Worm (Caenorhabditis elegans): ENCODE results near the gene C16B8.3.

DNA sequence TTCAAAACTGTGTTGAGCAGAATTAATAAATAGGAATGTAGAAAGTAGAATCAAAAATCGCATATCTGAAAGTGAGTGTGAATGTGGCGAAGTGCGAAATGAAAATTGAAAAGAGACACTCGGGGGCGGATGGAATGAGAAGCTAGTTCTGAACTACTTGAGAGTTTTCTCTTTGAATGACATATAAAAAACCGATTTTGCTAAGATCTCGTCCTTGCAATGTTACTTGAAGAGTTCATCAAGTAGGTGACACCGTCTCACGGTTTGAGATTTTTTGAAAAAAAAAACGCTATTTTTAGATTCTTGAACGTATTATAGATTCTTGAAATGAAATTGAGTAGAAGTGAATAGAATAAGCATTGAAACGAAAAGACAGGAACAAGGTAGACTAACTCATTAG lies 2.1 kb downstream of the C16B8.3 start, which contains the start of gene C16B8.2:
- no peak for TF ChIP-seq ztf-4 (tag; optimal IDR thresholded peaks at IDR 0.05)
- no peak for TF ChIP-seq nhr-237 (tag; optimal IDR thresholded peaks at IDR 0.05)
- no peak for TF ChIP-seq elt-1 (tag; optimal IDR thresholded peaks at IDR 0.05)
- TF ChIP-seq daf-12 (tag; optimal IDR thresholded peaks at IDR 0.05) = no peak
- no peak for TF ChIP-seq lin-39 (tag; optimal IDR thresholded peaks at IDR 0.05)
